Worm (Caenorhabditis elegans) whole organism, young adult: ENCODE results near the gene mrpl-21.

ENCODE experiments used
- F55B11.4 ChIP-seq: sonication (generic microtip); optimal IDR thresholded peaks from 2 replicates; lab custom pipeline; 2016; ENCODE audit warnings: missing compliant biosample characterization, missing genetic modification characterization, borderline replicate concordance; ENCODE audit not compliant: insufficient read depth
- ama-1 ChIP-seq, 3 experiments: fragments of 150-350 bp in 1 of 3; sonication (generic microtip) in 2 of 3; optimal IDR thresholded peaks; 2 replicates each; lab custom pipeline; 2014 to 2018; ENCODE audit warnings: missing biosample characterization in 2 of 3, missing genetic modification characterization in 2 of 3, missing genetic modification reagents in 2 of 3
- atf-7 ChIP-seq: sonication (generic microtip); optimal IDR thresholded peaks from 2 replicates; lab custom pipeline; 2017; ENCODE audit warnings: mild to moderate bottlenecking, missing genetic modification characterization, missing compliant biosample characterization
- cebp-2 ChIP-seq: fragments of 200-800 bp; sonication (Bioruptor generic); IDR thresholded peaks from 2 replicates; pipeline ENCODE4 v1.3.6; 2022; ENCODE audit warnings: missing genetic modification characterization, missing compliant biosample characterization
- ceh-79 ChIP-seq: sonication (generic microtip); optimal IDR thresholded peaks from 2 replicates; lab custom pipeline; 2017; ENCODE audit warnings: mild to moderate bottlenecking, missing genetic modification characterization, missing compliant biosample characterization
- egl-18 ChIP-seq: fragments of 200-800 bp; sonication (Bioruptor generic); IDR thresholded peaks from 2 replicates; pipeline ENCODE4 v1.3.6; 2022; ENCODE audit warnings: missing genetic modification reagents, missing genetic modification characterization, missing compliant biosample characterization
- egrh-3 ChIP-seq: fragments of 200-800 bp; sonication (Bioruptor generic); IDR thresholded peaks from 2 replicates; pipeline ENCODE4 v1.3.6; 2022; ENCODE audit warnings: missing genetic modification reagents, missing genetic modification characterization, missing compliant biosample characterization
- hlh-12 ChIP-seq: sonication (generic microtip); optimal IDR thresholded peaks from 2 replicates; lab custom pipeline; 2016; ENCODE audit warnings: missing genetic modification characterization, missing compliant biosample characterization
- lin-54 ChIP-seq: fragments of 200-800 bp; sonication (Bioruptor generic); optimal IDR thresholded peaks from 2 replicates; lab custom pipeline; 2018; ENCODE audit warnings: mild to moderate bottlenecking, missing genetic modification characterization, missing compliant biosample characterization
- mxl-1 ChIP-seq: sonication (generic microtip); optimal IDR thresholded peaks from 2 replicates; lab custom pipeline; 2016; ENCODE audit warnings: missing genetic modification characterization, missing compliant biosample characterization
- unc-130 ChIP-seq: sonication (generic microtip); optimal IDR thresholded peaks from 2 replicates; lab custom pipeline; 2016; ENCODE audit warnings: missing genetic modification reagents, missing genetic modification characterization, missing compliant biosample characterization
- unc-62 ChIP-seq: fragments of 150-350 bp; optimal IDR thresholded peaks from 2 replicates; lab custom pipeline; 2014; ENCODE audit warnings: missing biosample characterization, missing genetic modification reagents, missing genetic modification characterization
- ztf-18 ChIP-seq: sonication (generic microtip); optimal IDR thresholded peaks from 2 replicates; lab custom pipeline; 2016; ENCODE audit warnings: missing genotype, mild to moderate bottlenecking, missing genetic modification characterization, missing compliant biosample characterization
- ztf-6 ChIP-seq: fragments of 200-800 bp; sonication (Bioruptor generic); IDR thresholded peaks from 2 replicates; pipeline ENCODE4 v1.3.6; 2022; ENCODE audit warnings: missing genetic modification reagents, missing genetic modification characterization, missing compliant biosample characterization

DNA sequence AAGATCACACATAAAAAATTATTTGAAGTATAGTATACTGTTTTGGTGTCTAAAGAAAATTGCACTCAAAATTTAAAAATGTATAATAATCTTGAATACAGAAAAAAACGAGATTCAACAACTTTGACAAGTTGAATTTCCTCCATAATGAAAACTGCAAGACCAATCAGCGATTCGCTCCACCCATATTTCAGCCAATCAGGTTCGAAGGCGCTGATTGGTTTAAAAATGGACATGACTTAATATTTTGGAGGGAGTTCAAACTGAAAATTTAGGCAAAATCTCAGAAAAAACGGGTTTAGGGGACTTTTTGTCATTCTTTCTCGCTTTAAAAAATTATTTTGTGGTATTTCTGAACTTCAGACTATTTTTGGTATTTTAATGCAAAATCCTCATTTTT is 32.3 kb upstream of the mrpl-21 start:
- TF ChIP-seq ama-1 (optimal IDR thresholded peaks at IDR 0.05; lab: Kevin White, UChicago) (no peak), ama-1 (GFP tag; optimal IDR thresholded peaks at IDR 0.05; lab: Kevin White, UChicago) (no peak), cebp-2 (GFP tag; lab: Robert Waterston, UW) (no peak), unc-130 (GFP tag; lab: Kevin White, UChicago) (no peak), egl-18 (GFP tag; lab: Robert Waterston, UW) (no peak), hlh-12 (tag; lab: Kevin White, UChicago) (no peak), mxl-1 (no peak), F55B11.4 (tag; lab: Kevin White, UChicago) (no peak), ceh-79 (tag; lab: Kevin White, UChicago) (no peak), egrh-3 (GFP tag; lab: Robert Waterston, UW) (no peak), unc-62 (GFP tag; lab: Kevin White, UChicago) (no peak), lin-54 (GFP tag; lab: Kevin White, UChicago) (no peak), atf-7 (tag; lab: Kevin White, UChicago) (no peak), ztf-18 (tag; lab: Kevin White, UChicago) (no peak), ztf-6 (GFP tag; lab: Robert Waterston, UW) (no peak)
